Fruit fly (Drosophila melanogaster) whole organism, embryonic: ENCODE data around the gene CG5062.
A peak's percentile ranks its signal among the peaks of the same experiment; 100 is the strongest.

Source experiments
- CG11504 ChIP-seq: fragments of 200-800 bp; sonication (Bioruptor generic); optimal IDR thresholded peaks from 3 replicates; lab custom pipeline; 2019; ENCODE audit warnings: missing biosample characterization, mild to moderate bottlenecking, missing genetic modification characterization, moderate library complexity
- CG12071 ChIP-seq: fragments of 200-800 bp; sonication (Bioruptor generic); optimal IDR thresholded peaks from 3 replicates; lab custom pipeline; 2018; ENCODE audit warnings: missing biosample characterization, mild to moderate bottlenecking, missing genetic modification characterization
- CG12155 ChIP-seq: fragments of 200-800 bp; sonication (Bioruptor generic); optimal IDR thresholded peaks from 3 replicates; lab custom pipeline; 2016; ENCODE audit warnings: missing biosample characterization, missing genetic modification characterization
- CG12236 ChIP-seq: fragments of 200-800 bp; sonication (Bioruptor generic); optimal IDR thresholded peaks from 2 replicates; lab custom pipeline; 2016; ENCODE audit warnings: missing biosample characterization, missing genetic modification characterization
- CG12744 ChIP-seq: fragments of 200-800 bp; sonication (Bioruptor generic); optimal IDR thresholded peaks from 2 replicates; lab custom pipeline; 2016; ENCODE audit warnings: missing biosample characterization, missing genetic modification characterization
- CG13894 ChIP-seq: fragments of 200-800 bp; sonication (Bioruptor generic); optimal IDR thresholded peaks from 3 replicates; lab custom pipeline; 2018; ENCODE audit warnings: missing biosample characterization, mild to moderate bottlenecking, missing genetic modification characterization, moderate library complexity
- CG16779 ChIP-seq: fragments of 200-800 bp; sonication (Bioruptor generic); IDR thresholded peaks from 2 replicates; pipeline ENCODE4 v1.3.6; 2022; ENCODE audit warnings: missing biosample characterization, missing genetic modification characterization
- CG17912 ChIP-seq: fragments of 200-800 bp; sonication (Bioruptor generic); optimal IDR thresholded peaks from 2 replicates; lab custom pipeline; 2018; ENCODE audit warnings: missing biosample characterization, mild to moderate bottlenecking, missing genetic modification characterization
- CG18011 ChIP-seq: fragments of 200-800 bp; sonication (Bioruptor generic); optimal IDR thresholded peaks from 2 replicates; lab custom pipeline; 2017; ENCODE audit warnings: missing biosample characterization, missing genetic modification characterization, mild to moderate bottlenecking, moderate library complexity, missing genotype
- CG2889 ChIP-seq: fragments of 200-800 bp; sonication (Bioruptor generic); IDR thresholded peaks from 3 replicates; pipeline ENCODE4 v1.3.6; 2022; ENCODE audit warnings: missing biosample characterization, missing genetic modification characterization
- CG3065 ChIP-seq: fragments of 200-800 bp; sonication (Bioruptor generic); optimal IDR thresholded peaks from 2 replicates; lab custom pipeline; 2016; ENCODE audit warnings: missing biosample characterization, missing genetic modification characterization
- CG32767 ChIP-seq: fragments of 200-800 bp; sonication (Bioruptor generic); IDR thresholded peaks from 2 replicates; pipeline ENCODE4 v1.3.6; 2022; ENCODE audit warnings: missing biosample characterization, missing genetic modification characterization
- CG6654 ChIP-seq: fragments of 200-800 bp; sonication (Bioruptor generic); optimal IDR thresholded peaks from 2 replicates; lab custom pipeline; 2017; ENCODE audit warnings: missing biosample characterization, mild to moderate bottlenecking, missing genetic modification characterization
- CG7839 ChIP-seq: fragments of 200-800 bp; sonication (Bioruptor generic); optimal IDR thresholded peaks from 3 replicates; lab custom pipeline; 2018; ENCODE audit warnings: missing biosample characterization, mild to moderate bottlenecking, missing genetic modification characterization, moderate library complexity
- CG8478 ChIP-seq: fragments of >200 bp; optimal IDR thresholded peaks from 2 replicates; lab custom pipeline; 2018
- CG8765 ChIP-seq: fragments of 200-800 bp; sonication (Bioruptor generic); IDR thresholded peaks from 2 replicates; pipeline ENCODE4 v1.3.6; 2022; ENCODE audit warnings: missing biosample characterization, missing genetic modification characterization
- CG8944 ChIP-seq: fragments of 200-800 bp; sonication (Bioruptor generic); optimal IDR thresholded peaks from 3 replicates; lab custom pipeline; 2016; ENCODE audit warnings: missing biosample characterization, missing genetic modification characterization
- CG9215 ChIP-seq: fragments of 200-800 bp; sonication (Bioruptor generic); IDR thresholded peaks from 2 replicates; pipeline ENCODE4 v1.3.6; 2022; ENCODE audit warnings: missing biosample characterization, missing genetic modification characterization
- CG9797 ChIP-seq: fragments of 200-800 bp; sonication (Bioruptor generic); optimal IDR thresholded peaks from 3 replicates; lab custom pipeline; 2018; ENCODE audit warnings: missing biosample characterization, mild to moderate bottlenecking, missing genetic modification characterization
- Dll ChIP-seq: fragments of 200-800 bp; sonication (Bioruptor generic); IDR thresholded peaks from 4 replicates; pipeline ENCODE4 v1.3.6; 2022; ENCODE audit warnings: missing biosample characterization, missing genetic modification characterization; ENCODE audit not compliant: partially characterized antibody
- Dref ChIP-seq: fragments of 200-800 bp; sonication (Bioruptor generic); IDR thresholded peaks from 2 replicates; pipeline ENCODE4 v1.3.6; 2022; ENCODE audit warnings: missing biosample characterization, missing genetic modification characterization
- Drgx ChIP-seq: fragments of 200-800 bp; sonication (Bioruptor generic); IDR thresholded peaks from 2 replicates; pipeline ENCODE4 v1.3.6; 2022; ENCODE audit warnings: missing biosample characterization, missing genetic modification characterization
- HLHmδ ChIP-seq: fragments of 200-800 bp; sonication (Bioruptor generic); optimal IDR thresholded peaks from 2 replicates; lab custom pipeline; 2018; ENCODE audit warnings: missing biosample characterization, mild to moderate bottlenecking, missing genetic modification characterization, moderate library complexity
- Oaz ChIP-seq: fragments of 200-800 bp; sonication (Bioruptor generic); IDR thresholded peaks from 2 replicates; pipeline ENCODE4 v1.3.6; 2022; ENCODE audit warnings: missing biosample characterization, missing genetic modification characterization
- abd-A ChIP-seq: fragments of 200-800 bp; sonication (Bioruptor generic); optimal IDR thresholded peaks from 3 replicates; lab custom pipeline; 2019; ENCODE audit warnings: missing biosample characterization, mild to moderate bottlenecking, missing genetic modification characterization, moderate library complexity
- amos ChIP-seq: fragments of 200-800 bp; sonication (Bioruptor generic); IDR thresholded peaks from 2 replicates; pipeline ENCODE4 v1.3.6; 2022; ENCODE audit warnings: missing biosample characterization, missing genetic modification characterization; ENCODE audit not compliant: partially characterized antibody
- ara ChIP-seq: fragments of 200-800 bp; sonication (Bioruptor generic); IDR thresholded peaks from 2 replicates; pipeline ENCODE4 v1.3.6; 2022; ENCODE audit warnings: missing biosample characterization, missing genetic modification characterization
- bbx ChIP-seq: fragments of 200-800 bp; sonication (Bioruptor generic); IDR thresholded peaks from 2 replicates; pipeline ENCODE4 v1.3.6; 2022; ENCODE audit warnings: missing biosample characterization, missing genetic modification characterization; ENCODE audit not compliant: partially characterized antibody
- croc ChIP-seq: fragments of 200-800 bp; sonication (Bioruptor generic); conservative IDR thresholded peaks from 3 replicates; pipeline ENCODE4 v1.3.6; 2022; ENCODE audit warnings: missing biosample characterization, missing genetic modification characterization
- crol ChIP-seq: fragments of 200-800 bp; sonication (Bioruptor generic); IDR thresholded peaks from 2 replicates; pipeline ENCODE4 v1.3.6; 2022; ENCODE audit warnings: missing biosample characterization, missing genetic modification characterization
- dmrt99B ChIP-seq: fragments of 200-800 bp; sonication (Bioruptor generic); optimal IDR thresholded peaks from 2 replicates; lab custom pipeline; 2018; ENCODE audit warnings: missing biosample characterization, mild to moderate bottlenecking, missing genetic modification characterization, moderate library complexity
- ftz-f1 ChIP-seq: fragments of 200-800 bp; sonication (Bioruptor generic); optimal IDR thresholded peaks from 2 replicates; lab custom pipeline; 2016; ENCODE audit warnings: missing biosample characterization, missing genetic modification characterization
- gcm ChIP-seq: fragments of 200-800 bp; sonication (Bioruptor generic); optimal IDR thresholded peaks from 2 replicates; lab custom pipeline; 2019; ENCODE audit warnings: missing biosample characterization, mild to moderate bottlenecking, missing genetic modification characterization, moderate library complexity
- sd ChIP-seq: fragments of 200-800 bp; sonication (Bioruptor generic); optimal IDR thresholded peaks from 3 replicates; lab custom pipeline; 2018; ENCODE audit warnings: missing biosample characterization, mild to moderate bottlenecking, missing genetic modification characterization, moderate library complexity
- sens ChIP-seq: fragments of 200-800 bp; sonication (Bioruptor generic); peaks from one replicate; lab custom pipeline; 2016; ENCODE audit warnings: missing biosample characterization, missing genetic modification characterization
- seq ChIP-seq: fragments of 200-800 bp; sonication (Bioruptor generic); IDR thresholded peaks from 2 replicates; pipeline ENCODE4 v1.3.6; 2022; ENCODE audit warnings: missing biosample characterization, missing genetic modification characterization
- sug ChIP-seq: fragments of 200-800 bp; optimal IDR thresholded peaks from 2 replicates; lab custom pipeline; 2019; ENCODE audit warnings: missing biosample characterization, mild to moderate bottlenecking, missing genetic modification characterization, moderate library complexity
- tna ChIP-seq: fragments of 200-800 bp; sonication (Bioruptor generic); IDR thresholded peaks from 2 replicates; pipeline ENCODE4 v1.3.6; 2022; ENCODE audit warnings: missing biosample characterization, missing genetic modification characterization; ENCODE audit not compliant: partially characterized antibody
- twi ChIP-seq: fragments of 200-800 bp; optimal IDR thresholded peaks from 2 replicates; lab custom pipeline; 2019; ENCODE audit warnings: missing biosample characterization, mild to moderate bottlenecking, missing genetic modification characterization, moderate library complexity
- tx ChIP-seq: fragments of 200-800 bp; sonication (Bioruptor generic); optimal IDR thresholded peaks from 2 replicates; lab custom pipeline; 2016; ENCODE audit warnings: missing biosample characterization, missing genetic modification characterization
- wdn ChIP-seq: fragments of 200-800 bp; sonication (Bioruptor generic); IDR thresholded peaks from 2 replicates; pipeline ENCODE4 v1.3.6; 2022; ENCODE audit warnings: missing biosample characterization, missing genetic modification characterization

Gene CG5062

dm6 chrX:5182269-5182668 is at the start of gene CG5062:
TSS of gene CG5062 (minus strand) at chrX:5182369.
- TF ChIP-seq ara (no peak), Drgx (no peak), bbx (no peak), abd-A (no peak), tna (no peak), CG18011 (no peak), CG3065 (GFP tag; lab: Kevin White, UChicago) (no peak), CG8944 (GFP tag; lab: Kevin White, UChicago) (no peak)

DNA sequence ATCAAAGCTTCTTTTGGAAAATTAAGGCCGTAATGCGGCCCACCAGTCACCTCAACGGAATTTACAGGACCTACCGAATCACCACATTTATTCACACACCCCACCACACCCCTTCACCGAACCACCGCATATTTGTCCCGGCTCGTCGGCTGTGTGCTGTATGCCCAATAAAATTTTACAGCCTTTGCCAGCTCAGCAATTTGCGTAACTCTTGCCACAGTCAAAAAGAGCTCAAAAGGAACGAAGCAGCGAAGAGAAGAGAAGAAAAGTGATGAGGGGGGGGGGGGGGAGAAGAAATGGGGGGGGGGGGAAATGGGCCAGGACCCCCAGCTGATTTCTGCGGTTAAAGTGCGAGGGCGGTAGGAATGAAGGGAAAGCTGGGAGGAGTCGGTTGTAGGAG is 24.0 kb upstream of the CG5062 start:
- TF ChIP-seq CG13894 (tag; lab: Kevin White, UChicago), result peak; percentile 36
- TF ChIP-seq abd-A, result peak; percentile 94
- no peak for TF ChIP-seq seq (GFP tag; lab: Robert Waterston, UW)
- peak; percentile 50 for TF ChIP-seq sug (tag; lab: Kevin White, UChicago)
- TF ChIP-seq crol (GFP tag; lab: Robert Waterston, UW), result peak; percentile 59
- peak; percentile 29 for TF ChIP-seq sd (tag; lab: Kevin White, UChicago)
- TF ChIP-seq tx, result no peak
- TF ChIP-seq ftz-f1 (GFP tag; lab: Kevin White, UChicago), result no peak

DNA sequence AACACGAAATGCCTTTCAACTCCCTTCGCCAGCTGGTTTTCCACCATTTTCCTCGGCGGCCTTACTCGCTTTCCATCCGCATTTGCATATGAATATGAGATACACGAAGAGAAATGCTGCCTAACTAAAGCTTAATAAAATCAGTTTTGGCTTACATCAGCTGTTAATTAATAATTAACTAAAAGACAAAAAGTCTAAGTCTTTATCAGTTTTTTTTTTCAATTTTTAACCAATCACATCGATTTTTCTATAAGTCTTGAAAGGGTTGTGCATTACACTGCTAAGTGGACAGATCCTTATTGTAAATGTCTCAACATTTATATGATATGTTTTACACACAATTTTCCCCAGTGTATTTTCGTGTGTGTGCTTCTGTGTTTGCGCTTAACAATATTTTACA is 21.5 kb upstream of the CG5062 start:
- no peak for TF ChIP-seq CG8765
- TF ChIP-seq sens (GFP tag; lab: Kevin White, UChicago), result peak; percentile 51
- no peak for TF ChIP-seq twi (tag; lab: Kevin White, UChicago)
- TF ChIP-seq Dll (GFP tag; lab: Robert Waterston, UW), result no peak
- peak; percentile 9 for TF ChIP-seq CG7839 (tag; lab: Kevin White, UChicago)
- no peak for TF ChIP-seq CG6654 (GFP tag; lab: Kevin White, UChicago)
- no peak for TF ChIP-seq CG16779 (GFP tag; lab: Robert Waterston, UW)
- no peak for TF ChIP-seq CG12155 (GFP tag; lab: Kevin White, UChicago)
- no peak for TF ChIP-seq croc (GFP tag; lab: Robert Waterston, UW)
- TF ChIP-seq CG11504 (tag; lab: Kevin White, UChicago), result peak; percentile 2
- no peak for TF ChIP-seq CG17912 (GFP tag; lab: Kevin White, UChicago)
- no peak for TF ChIP-seq CG9215 (GFP tag; lab: Robert Waterston, UW)
- no peak for TF ChIP-seq CG12744 (GFP tag; lab: Kevin White, UChicago)
- no peak for TF ChIP-seq Dref (GFP tag; lab: Robert Waterston, UW)
- TF ChIP-seq dmrt99B (tag; lab: Kevin White, UChicago), result peak; percentile 27
- no peak for TF ChIP-seq gcm (GFP tag; lab: Kevin White, UChicago)
- TF ChIP-seq CG9797 (GFP tag; lab: Kevin White, UChicago), result no peak
- no peak for TF ChIP-seq CG12071 (GFP tag; lab: Kevin White, UChicago)
- TF ChIP-seq CG12236, result no peak
- no peak for TF ChIP-seq Oaz (GFP tag; lab: Robert Waterston, UW)
- TF ChIP-seq CG2889 (GFP tag; lab: Robert Waterston, UW), result no peak
- no peak for TF ChIP-seq wdn (GFP tag; lab: Robert Waterston, UW)
- TF ChIP-seq HLHmδ (GFP tag; lab: Kevin White, UChicago), result no peak
- no peak for TF ChIP-seq amos (GFP tag; lab: Robert Waterston, UW)
- TF ChIP-seq CG8478, result no peak
- no peak for TF ChIP-seq CG32767
